Worm (Caenorhabditis elegans): ENCODE data around the gene srsx-21.
A peak's percentile ranks its signal among the peaks of the same experiment; 100 is the strongest.

Gene srsx-21

ce11 chrV:9789657-9790261, 48.0 kb upstream of the srsx-21 start, which contains the start of gene ztf-7 (continued):
- TF ChIP-seq K09A11.1 (tag; optimal IDR thresholded peaks at IDR 0.05; ENCODE audit: insufficient read depth), result no peak
- no peak for TF ChIP-seq ceh-22 (tag; optimal IDR thresholded peaks at IDR 0.05)
- TF ChIP-seq hlh-8 (tag; optimal IDR thresholded peaks at IDR 0.05), result no peak
- no peak for TF ChIP-seq pat-9 (tag; optimal IDR thresholded peaks at IDR 0.05)
- no peak for TF ChIP-seq sox-4 (tag; optimal IDR thresholded peaks at IDR 0.05)
- no peak for TF ChIP-seq ceh-14 (tag; optimal IDR thresholded peaks at IDR 0.05)
- no peak for TF ChIP-seq ref-2 (tag; optimal IDR thresholded peaks at IDR 0.05)
- TF ChIP-seq ztf-16 (tag; optimal IDR thresholded peaks at IDR 0.05), result no peak
- TF ChIP-seq ceh-18 (tag; optimal IDR thresholded peaks at IDR 0.05), result peak; percentile 89
- TF ChIP-seq ahr-1 (tag; optimal IDR thresholded peaks at IDR 0.05), result no peak
- peak; percentile 99 for TF ChIP-seq hlh-30 (tag; optimal IDR thresholded peaks at IDR 0.05; ENCODE audit: insufficient read depth)
- no peak for TF ChIP-seq sox-2 (GFP tag; IDR thresholded peaks at IDR 0.05)
- no peak for TF ChIP-seq unc-86 (tag; optimal IDR thresholded peaks at IDR 0.05)

ce11 chrV:9791332-9791731, 46.4 kb upstream of the srsx-21 start, which contains the start of gene lipl-2:
Gene lipl-2 (plus strand): TSS chrV:9791567.
- TF ChIP-seq eyg-1 (tag; optimal IDR thresholded peaks at IDR 0.05), result no peak
- TF ChIP-seq ztf-16 (tag; optimal IDR thresholded peaks at IDR 0.05), result no peak
- no peak for TF ChIP-seq C08G9.2 (tag; optimal IDR thresholded peaks at IDR 0.05)
- TF ChIP-seq odd-2 (tag; optimal IDR thresholded peaks at IDR 0.05), result no peak
- TF ChIP-seq hlh-8 (tag; optimal IDR thresholded peaks at IDR 0.05), result no peak
- TF ChIP-seq ceh-22 (tag; optimal IDR thresholded peaks at IDR 0.05), result no peak

ce11 chrV:9794997-9795396, 42.8 kb upstream of the srsx-21 start:
- no peak for TF ChIP-seq nhr-232 (tag; optimal IDR thresholded peaks at IDR 0.05)
- no peak for TF ChIP-seq ceh-14 (tag; optimal IDR thresholded peaks at IDR 0.05)
- TF ChIP-seq ceh-22 (tag; optimal IDR thresholded peaks at IDR 0.05), result no peak
- TF ChIP-seq C08G9.2 (tag; optimal IDR thresholded peaks at IDR 0.05), result no peak
- no peak for TF ChIP-seq unc-55 (GFP tag; optimal IDR thresholded peaks at IDR 0.05)
- TF ChIP-seq lin-11 (tag; optimal IDR thresholded peaks at IDR 0.05), result no peak
- TF ChIP-seq C38D4.7 (GFP tag; optimal IDR thresholded peaks at IDR 0.05), result no peak
- no peak for TF ChIP-seq hlh-13 (GFP tag; optimal IDR thresholded peaks at IDR 0.05)
- TF ChIP-seq pax-1 (tag; optimal IDR thresholded peaks at IDR 0.05), result no peak
- TF ChIP-seq sdc-2 (tag; optimal IDR thresholded peaks at IDR 0.05), result no peak
- no peak for TF ChIP-seq ama-1 (optimal IDR thresholded peaks at IDR 0.05)
- no peak for TF ChIP-seq fkh-6 (tag; optimal IDR thresholded peaks at IDR 0.05)
- no peak for TF ChIP-seq pag-3 (tag; optimal IDR thresholded peaks at IDR 0.05; ENCODE audit: borderline replicate concordance)
- no peak for TF ChIP-seq unc-86 (tag; optimal IDR thresholded peaks at IDR 0.05)
- no peak for TF ChIP-seq elt-2 (tag; optimal IDR thresholded peaks at IDR 0.05)
- TF ChIP-seq ceh-31 (tag; optimal IDR thresholded peaks at IDR 0.05), result no peak
- TF ChIP-seq zip-5 (tag; optimal IDR thresholded peaks at IDR 0.05), result no peak

- TF ChIP-seq gmeb-2 (tag; optimal IDR thresholded peaks at IDR 0.05) (no peak), unc-42 (tag; optimal IDR thresholded peaks at IDR 0.05) (peak; percentile 37)
Measured at ce11 chrV:9796002-9796401, 41.8 kb upstream of the srsx-21 start.

- TF ChIP-seq mec-3 (tag; optimal IDR thresholded peaks at IDR 0.05; ENCODE audit: borderline replicate concordance) (no peak), nhr-232 (tag; optimal IDR thresholded peaks at IDR 0.05) (no peak), C08G9.2 (tag; optimal IDR thresholded peaks at IDR 0.05) (no peak), ceh-9 (tag; optimal IDR thresholded peaks at IDR 0.05) (no peak), eyg-1 (tag; optimal IDR thresholded peaks at IDR 0.05) (no peak)
Measured at ce11 chrV:9796562-9796961, 41.2 kb upstream of the srsx-21 start, which contains the start of gene F46B6.9. Gene F46B6.9 (plus strand): TSS chrV:9796862.
